Fruit fly (Drosophila melanogaster): ENCODE data around the gene sws.

dm6 chrX:7938482-7938804, 29.6 kb downstream of the sws start:
- TF ChIP-seq Sin3A (optimal IDR thresholded peaks at IDR 0.05) (no peak), Myc (optimal IDR thresholded peaks at IDR 0.05) (no peak), psq (optimal IDR thresholded peaks at IDR 0.05) (no peak)

All from Kc167 (cell line).